Fruit fly (Drosophila melanogaster) whole organism, embryonic: ENCODE measurements around the gene CHES-1-like.
A peak's percentile ranks its signal among the peaks of the same experiment; 100 is the strongest.

Source experiments
- Abd-B ChIP-seq: fragments of 200-800 bp; sonication (Bioruptor generic); optimal IDR thresholded peaks from 2 replicates; lab custom pipeline; 2018; ENCODE audit warnings: missing biosample characterization, mild to moderate bottlenecking, missing genetic modification characterization, moderate library complexity
- CG10209 ChIP-seq: fragments of 200-800 bp; sonication (Bioruptor generic); optimal IDR thresholded peaks from 3 replicates; lab custom pipeline; 2017; ENCODE audit warnings: missing biosample characterization, mild to moderate bottlenecking, missing genetic modification characterization, missing genetic modification reagents
- CG11085 ChIP-seq: fragments of 200-800 bp; sonication (Bioruptor generic); IDR thresholded peaks from 2 replicates; pipeline ENCODE4 v1.3.6; 2022; ENCODE audit warnings: missing biosample characterization, missing genetic modification characterization
- CG11456 ChIP-seq: fragments of 200-800 bp; sonication (Bioruptor generic); IDR thresholded peaks from 3 replicates; pipeline ENCODE4 v1.3.6; 2022; ENCODE audit warnings: missing biosample characterization, missing genetic modification characterization
- CG12391 ChIP-seq: fragments of 200-800 bp; sonication (Bioruptor generic); optimal IDR thresholded peaks from 3 replicates; lab custom pipeline; 2018; ENCODE audit warnings: missing biosample characterization, mild to moderate bottlenecking, missing genetic modification characterization, moderate library complexity
- CG13424 ChIP-seq: fragments of 200-800 bp; sonication (Bioruptor generic); optimal IDR thresholded peaks from 2 replicates; lab custom pipeline; 2019; ENCODE audit warnings: missing biosample characterization, mild to moderate bottlenecking, missing genetic modification characterization, moderate library complexity
- CG14710 ChIP-seq: fragments of 200-800 bp; sonication (Bioruptor generic); optimal IDR thresholded peaks from 3 replicates; lab custom pipeline; 2019; ENCODE audit warnings: missing biosample characterization, mild to moderate bottlenecking, missing genetic modification characterization, moderate library complexity
- CG15011 ChIP-seq: fragments of 200-800 bp; sonication (Bioruptor generic); optimal IDR thresholded peaks from 3 replicates; lab custom pipeline; 2018; ENCODE audit warnings: missing biosample characterization, mild to moderate bottlenecking, missing genetic modification characterization
- CG16813 ChIP-seq: fragments of 200-800 bp; sonication (Bioruptor generic); IDR thresholded peaks from 3 replicates; pipeline ENCODE4 v1.3.6; 2022; ENCODE audit warnings: missing biosample characterization, missing genetic modification characterization; ENCODE audit not compliant: partially characterized antibody
- CG17361 ChIP-seq: fragments of 200-800 bp; sonication (Bioruptor generic); IDR thresholded peaks from 3 replicates; pipeline ENCODE4 v1.3.6; 2022; ENCODE audit warnings: missing biosample characterization, missing genetic modification characterization
- CG18764 ChIP-seq: fragments of 200-800 bp; sonication (Bioruptor generic); optimal IDR thresholded peaks from 3 replicates; lab custom pipeline; 2016; ENCODE audit warnings: missing biosample characterization, missing genetic modification characterization
- CG2116 ChIP-seq: fragments of 200-800 bp; sonication (Bioruptor generic); optimal IDR thresholded peaks from 3 replicates; lab custom pipeline; 2018; ENCODE audit warnings: missing biosample characterization, mild to moderate bottlenecking, missing genetic modification characterization
- CG3065 ChIP-seq: fragments of 200-800 bp; sonication (Bioruptor generic); optimal IDR thresholded peaks from 2 replicates; lab custom pipeline; 2016; ENCODE audit warnings: missing biosample characterization, missing genetic modification characterization
- CG32772 ChIP-seq: fragments of 200-800 bp; sonication (Bioruptor generic); IDR thresholded peaks from 2 replicates; pipeline ENCODE4 v1.3.6; 2022; ENCODE audit warnings: missing biosample characterization, missing genetic modification characterization
- CG4404 ChIP-seq: fragments of 200-800 bp; sonication (Bioruptor generic); IDR thresholded peaks from 2 replicates; pipeline ENCODE4 v1.3.6; 2022; ENCODE audit warnings: missing biosample characterization, missing genetic modification characterization
- CG4424 ChIP-seq: fragments of 200-800 bp; sonication (Bioruptor generic); optimal IDR thresholded peaks from 3 replicates; lab custom pipeline; 2016; ENCODE audit warnings: missing biosample characterization, missing genetic modification characterization
- CG4730 ChIP-seq: fragments of 200-800 bp; sonication (Bioruptor generic); IDR thresholded peaks from 2 replicates; pipeline ENCODE4 v1.3.6; 2022; ENCODE audit warnings: missing biosample characterization, missing genetic modification characterization
- CG6765 ChIP-seq: fragments of 200-800 bp; sonication (Bioruptor generic); optimal IDR thresholded peaks from 3 replicates; lab custom pipeline; 2017; ENCODE audit warnings: missing biosample characterization, mild to moderate bottlenecking, missing genetic modification characterization
- CG6791 ChIP-seq: fragments of 200-800 bp; sonication (Bioruptor generic); IDR thresholded peaks from 3 replicates; pipeline ENCODE4 v1.3.6; 2022; ENCODE audit warnings: missing biosample characterization, missing genetic modification characterization; ENCODE audit not compliant: partially characterized antibody
- CG7987 ChIP-seq: fragments of 200-800 bp; sonication (Bioruptor generic); optimal IDR thresholded peaks from 2 replicates; lab custom pipeline; 2018; ENCODE audit warnings: missing biosample characterization, mild to moderate bottlenecking, missing genetic modification characterization, moderate library complexity
- CG8290 ChIP-seq, 3 experiments: fragments of 200-800 bp; sonication (Bioruptor generic); optimal IDR thresholded peaks; 2 replicates each; lab custom pipeline; 2016 to 2019; ENCODE audit warnings: missing biosample characterization in 3 of 3, missing genetic modification characterization in 3 of 3, mild to moderate bottlenecking in 2 of 3, moderate library complexity in 1 of 3
- CG9817 ChIP-seq: fragments of 200-800 bp; sonication (Bioruptor generic); optimal IDR thresholded peaks from 2 replicates; lab custom pipeline; 2018; ENCODE audit warnings: missing biosample characterization, mild to moderate bottlenecking, missing genetic modification characterization, moderate library complexity
- CTCF ChIP-seq: fragments of 200-800 bp; sonication (Bioruptor generic); optimal IDR thresholded peaks from 2 replicates; lab custom pipeline; 2017; ENCODE audit warnings: missing biosample characterization, mild to moderate bottlenecking, missing genetic modification characterization, moderate library complexity
- Gsc ChIP-seq: fragments of 200-800 bp; sonication (Bioruptor generic); IDR thresholded peaks from 2 replicates; pipeline ENCODE4 v1.3.6; 2022; ENCODE audit warnings: missing biosample characterization, missing genetic modification characterization
- H2.0 ChIP-seq: fragments of 200-800 bp; sonication (Bioruptor generic); IDR thresholded peaks from 2 replicates; pipeline ENCODE4 v1.3.6; 2022; ENCODE audit warnings: missing biosample characterization, missing genetic modification characterization
- HLHmδ ChIP-seq: fragments of 200-800 bp; sonication (Bioruptor generic); optimal IDR thresholded peaks from 2 replicates; lab custom pipeline; 2018; ENCODE audit warnings: missing biosample characterization, mild to moderate bottlenecking, missing genetic modification characterization, moderate library complexity
- Kr ChIP-seq: fragments of 200-800 bp; sonication (Bioruptor generic); optimal IDR thresholded peaks from 2 replicates; lab custom pipeline; 2017; ENCODE audit warnings: missing biosample characterization, mild to moderate bottlenecking, missing genetic modification characterization
- Lim3 ChIP-seq: fragments of 200-800 bp; sonication (Bioruptor generic); IDR thresholded peaks from 2 replicates; pipeline ENCODE4 v1.3.6; 2022; ENCODE audit warnings: missing biosample characterization, missing genetic modification characterization
- Mrtf ChIP-seq: fragments of 200-800 bp; sonication (Bioruptor generic); IDR thresholded peaks from 3 replicates; pipeline ENCODE4 v1.3.6; 2022; ENCODE audit warnings: missing biosample characterization, missing genetic modification characterization
- NC2β ChIP-seq: fragments of 200-800 bp; sonication (Bioruptor generic); optimal IDR thresholded peaks from 2 replicates; lab custom pipeline; 2016; ENCODE audit warnings: missing biosample characterization, missing genetic modification characterization
- NK7.1 ChIP-seq: fragments of 200-800 bp; sonication (Bioruptor generic); optimal IDR thresholded peaks from 3 replicates; lab custom pipeline; 2016; ENCODE audit warnings: missing biosample characterization, missing genetic modification characterization
- Opbp ChIP-seq: fragments of 200-800 bp; sonication (Bioruptor generic); IDR thresholded peaks from 3 replicates; pipeline ENCODE4 v1.3.6; 2022; ENCODE audit warnings: missing biosample characterization, missing genetic modification characterization; ENCODE audit not compliant: partially characterized antibody
- Pdp1 ChIP-seq, 2 experiments: fragments of 200-800 bp; sonication (Bioruptor generic); optimal IDR thresholded peaks; 3 replicates each; lab custom pipeline; 2016; ENCODE audit warnings: missing biosample characterization in 2 of 2, missing genetic modification characterization in 2 of 2, mild to moderate bottlenecking in 1 of 2, moderate library complexity in 1 of 2
- Sox100B ChIP-seq: fragments of 200-800 bp; sonication (Bioruptor generic); optimal IDR thresholded peaks from 3 replicates; lab custom pipeline; 2018; ENCODE audit warnings: missing biosample characterization, mild to moderate bottlenecking, missing genetic modification characterization
- aop ChIP-seq: fragments of 200-800 bp; sonication (Bioruptor generic); IDR thresholded peaks from 2 replicates; pipeline ENCODE4 v1.3.6; 2022; ENCODE audit warnings: missing biosample characterization, missing genetic modification characterization
- br ChIP-seq: fragments of >200 bp; optimal IDR thresholded peaks from 2 replicates; lab custom pipeline; 2017
- btn ChIP-seq: fragments of 200-800 bp; sonication (Bioruptor generic); optimal IDR thresholded peaks from 2 replicates; lab custom pipeline; 2016; ENCODE audit warnings: missing biosample characterization, missing genetic modification characterization
- fd102C ChIP-seq: fragments of 200-800 bp; sonication (Bioruptor generic); optimal IDR thresholded peaks from 2 replicates; lab custom pipeline; 2018; ENCODE audit warnings: missing biosample characterization, mild to moderate bottlenecking, missing genetic modification characterization, moderate library complexity
- h ChIP-seq: fragments of >200 bp; optimal IDR thresholded peaks from 2 replicates; lab custom pipeline; 2017
- jumu ChIP-seq: fragments of 200-800 bp; sonication (Bioruptor generic); optimal IDR thresholded peaks from 3 replicates; lab custom pipeline; 2016; ENCODE audit warnings: missing biosample characterization, missing genetic modification characterization
- ken ChIP-seq: fragments of 200-800 bp; sonication (Bioruptor generic); IDR thresholded peaks from 3 replicates; pipeline ENCODE4 v1.3.6; 2022; ENCODE audit warnings: missing biosample characterization, missing genetic modification characterization
- prd ChIP-seq, 3 experiments: fragments of >200 bp in 2 of 3; fragments of 200-800 bp in 1 of 3; sonication (Bioruptor generic) in 1 of 3; optimal IDR thresholded peaks in 2 of 3; IDR thresholded peaks in 1 of 3; 2 replicates in 2 of 3; 3 replicates in 1 of 3; pipeline versions ENCODE4 v1.3.6 to Lab custom; 2017 to 2022; ENCODE audit warnings: missing biosample characterization in 1 of 3, missing genetic modification characterization in 1 of 3
- pzg ChIP-seq: fragments of 200-800 bp; sonication (Bioruptor generic); optimal IDR thresholded peaks from 3 replicates; lab custom pipeline; 2018; ENCODE audit warnings: missing biosample characterization, mild to moderate bottlenecking, missing genetic modification characterization, moderate library complexity
- scrt ChIP-seq: fragments of 200-800 bp; sonication (Bioruptor generic); optimal IDR thresholded peaks from 2 replicates; lab custom pipeline; 2018; ENCODE audit warnings: missing biosample characterization, mild to moderate bottlenecking, missing genetic modification characterization, moderate library complexity
- sr ChIP-seq: fragments of 200-800 bp; sonication (Bioruptor generic); IDR thresholded peaks from 3 replicates; pipeline ENCODE4 v1.3.6; 2022; ENCODE audit warnings: missing biosample characterization, missing genetic modification characterization
- stc ChIP-seq: fragments of 200-800 bp; sonication (Bioruptor generic); IDR thresholded peaks from 2 replicates; pipeline ENCODE4 v1.3.6; 2022; ENCODE audit warnings: missing biosample characterization, missing genetic modification characterization
- sug ChIP-seq: fragments of 200-800 bp; optimal IDR thresholded peaks from 2 replicates; lab custom pipeline; 2019; ENCODE audit warnings: missing biosample characterization, mild to moderate bottlenecking, missing genetic modification characterization, moderate library complexity
- ttk ChIP-seq: fragments of 200-800 bp; sonication (Bioruptor generic); IDR thresholded peaks from 2 replicates; pipeline ENCODE4 v2.1.2; 2022; ENCODE audit warnings: missing biosample characterization, missing genetic modification characterization
- vvl ChIP-seq: fragments of 200-800 bp; sonication (Bioruptor generic); IDR thresholded peaks from 2 replicates; pipeline ENCODE4 v1.3.6; 2022; ENCODE audit warnings: missing biosample characterization, missing genetic modification characterization

The CHES-1-like gene

DNA sequence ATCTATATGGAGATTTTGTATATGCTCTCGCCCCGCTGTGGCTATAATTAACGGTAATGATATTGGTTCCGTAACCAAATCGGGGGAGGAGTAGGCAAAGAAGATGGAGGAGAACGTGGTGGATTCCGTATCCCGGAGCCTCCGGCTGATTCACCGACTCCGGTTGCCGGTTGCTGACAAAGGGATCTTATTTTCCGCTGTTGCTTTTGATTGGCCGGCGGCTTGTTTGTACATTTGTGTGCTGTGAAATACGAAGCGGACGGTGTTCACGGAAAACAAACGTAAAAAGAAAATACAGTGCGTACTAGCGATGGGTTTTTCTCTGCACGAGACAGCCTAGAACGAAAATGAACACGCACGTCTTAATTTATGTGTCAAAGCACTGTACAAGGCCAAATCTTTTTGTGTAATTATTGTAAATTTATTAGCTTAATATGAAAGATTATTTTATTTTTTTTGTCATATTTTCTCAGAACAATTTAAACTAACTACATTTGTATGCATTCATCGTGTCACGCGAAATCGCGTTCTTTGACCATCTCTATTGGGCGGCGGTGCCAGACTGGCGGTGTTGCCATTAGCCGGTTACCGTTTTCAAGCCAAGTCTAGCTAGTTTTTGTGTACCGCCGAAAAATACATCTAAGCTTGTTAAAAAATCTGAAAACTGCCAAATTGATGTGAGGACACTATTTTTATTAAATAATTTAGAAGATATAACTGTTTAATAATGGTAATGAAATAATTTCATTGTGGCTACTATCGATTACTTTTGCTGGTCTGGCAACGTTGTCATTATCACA, 25.1 kb upstream of the CHES-1-like start, which contains the start of the genes Pdp and Rab39 (continued):
- TF ChIP-seq jumu (GFP tag; lab: Kevin White, UChicago) (peak; percentile 55), Lim3 (GFP tag; lab: Robert Waterston, UW) (no peak; the same call in 1 of the 2 replicates), pzg (GFP tag; lab: Kevin White, UChicago) (peak; percentile 68), CG32772 (GFP tag; lab: Robert Waterston, UW) (peak; percentile 77), HLHmδ (GFP tag; lab: Kevin White, UChicago) (no peak), h (no peak), CG16813 (GFP tag; lab: Robert Waterston, UW) (peak; percentile 96), CG11085 (GFP tag; lab: Robert Waterston, UW) (peak; percentile 65), Abd-B (GFP tag; lab: Kevin White, UChicago) (peak; percentile 80), CG4730 (0 out of 2 replicates have a peak, but pooled peaks have one; percentile 18), sr (GFP tag; lab: Robert Waterston, UW) (no peak), Mrtf (0 out of 3 replicates have a peak, but pooled peaks have one; percentile 60), CG6791 (GFP tag; lab: Robert Waterston, UW) (peak; percentile 85; the same call in 1 of the 3 replicates), Pdp1 (GFP tag; optimal IDR thresholded peaks at IDR 0.05; lab: Kevin White, UChicago) (peak; percentile 42 to 72), CG15011 (no peak), CG17361 (GFP tag; lab: Robert Waterston, UW) (peak; percentile 75), CTCF (no peak), CG14710 (tag; lab: Kevin White, UChicago) (peak; percentile 79), NC2β (GFP tag; lab: Kevin White, UChicago) (peak; percentile 59), sug (tag; lab: Kevin White, UChicago) (peak; percentile 83), ken (GFP tag; lab: Robert Waterston, UW) (peak; percentile 75; the same call in 2 of the 3 replicates), btn (GFP tag; lab: Kevin White, UChicago) (no peak), vvl (GFP tag; lab: Robert Waterston, UW) (peak; percentile 86), ttk (GFP tag; lab: Robert Waterston, UW) (peak; percentile 63), Gsc (GFP tag; lab: Robert Waterston, UW) (no peak), NK7.1 (GFP tag; lab: Kevin White, UChicago) (peak; percentile 11), CG3065 (GFP tag; lab: Kevin White, UChicago) (peak; percentile 54), CG2116 (GFP tag; lab: Kevin White, UChicago) (peak; percentile 78), scrt (GFP tag; lab: Kevin White, UChicago) (peak; percentile 44), CG4424 (GFP tag; lab: Kevin White, UChicago) (peak; percentile 77), CG7987 (GFP tag; lab: Kevin White, UChicago) (no peak), br (lab: Kevin White, UChicago) (no peak), CG8290 (GFP tag; optimal IDR thresholded peaks at IDR 0.05; lab: Kevin White, UChicago) (peak; percentile 69), CG8290 (tag; optimal IDR thresholded peaks at IDR 0.05; lab: Kevin White, UChicago) (peak; percentile 31 to 39), fd102C (GFP tag; lab: Kevin White, UChicago) (no peak), CG11456 (GFP tag; lab: Robert Waterston, UW) (peak; percentile 89), CG9817 (peak; percentile 86), H2.0 (GFP tag; lab: Robert Waterston, UW) (peak; percentile 58), CG13424 (peak; percentile 86), CG12391 (tag; lab: Kevin White, UChicago) (peak; percentile 79), Kr (no peak), CG18764 (peak; percentile 67), stc (GFP tag; lab: Robert Waterston, UW) (0 out of 2 replicates have a peak, but pooled peaks have one; percentile 50), aop (0 out of 2 replicates have a peak, but pooled peaks have one; percentile 19), Opbp (GFP tag; lab: Robert Waterston, UW) (peak; percentile 86), CG4404 (peak; percentile 82), CG10209 (GFP tag; lab: Kevin White, UChicago) (peak; percentile 73), Sox100B (GFP tag; lab: Kevin White, UChicago) (peak; percentile 68), CG6765 (GFP tag; lab: Kevin White, UChicago) (no peak), prd (optimal IDR thresholded peaks at IDR 0.05; lab: Kevin White, UChicago) (no peak), prd (GFP tag; IDR thresholded peaks at IDR 0.05; lab: Robert Waterston, UW) (peak; percentile 88)
